Worm (Caenorhabditis elegans): ENCODE measurements around the gene ZK666.1.

ce11 chrII:10505949-10506348 lies 34.8 kb upstream of the ZK666.1 start:
- TF ChIP-seq nhr-11 (tag; optimal IDR thresholded peaks at IDR 0.05) (no peak), unc-42 (tag; optimal IDR thresholded peaks at IDR 0.05) (no peak), ceh-2 (tag; optimal IDR thresholded peaks at IDR 0.05) (no peak), ama-1 (optimal IDR thresholded peaks at IDR 0.05) (no peak), pag-3 (tag; optimal IDR thresholded peaks at IDR 0.05; ENCODE audit: borderline replicate concordance) (no peak), ceh-24 (tag; optimal IDR thresholded peaks at IDR 0.05) (no peak), sdc-2 (tag; optimal IDR thresholded peaks at IDR 0.05) (no peak), ceh-9 (tag; optimal IDR thresholded peaks at IDR 0.05) (no peak)

Data from whole organism, late embryonic.